Fruit fly (Drosophila melanogaster): ENCODE results near the gene CG18404.

dm6 chr3R:30296840-30297239, 43.9 kb downstream of the CG18404 start:
- TF ChIP-seq CG5204 (GFP tag; optimal IDR thresholded peaks at IDR 0.05) (no peak), tj (GFP tag; optimal IDR thresholded peaks at IDR 0.05) (no peak), ovo (GFP tag; optimal IDR thresholded peaks at IDR 0.05) (peak; percentile 39), CG33017 (tag; optimal IDR thresholded peaks at IDR 0.05) (no peak), CG1620 (GFP tag; optimal IDR thresholded peaks at IDR 0.05) (no peak), bab1 (GFP tag; optimal IDR thresholded peaks at IDR 0.05) (no peak), Clk (GFP tag; optimal IDR thresholded peaks at IDR 0.05) (no peak), CG7045 (GFP tag; optimal IDR thresholded peaks at IDR 0.05) (no peak), Crg-1 (GFP tag; optimal IDR thresholded peaks at IDR 0.05) (no peak), pad (GFP tag; optimal IDR thresholded peaks at IDR 0.05) (no peak), cnc (optimal IDR thresholded peaks at IDR 0.05) (no peak), Hr96 (GFP tag; optimal IDR thresholded peaks at IDR 0.05) (no peak)

Data from whole organism, adult.